Fruit fly (Drosophila melanogaster) ovary, adult (tissue): ENCODE measurements around the gene NT1.

ENCODE experiments used
- CG17801 ChIP-seq: fragments of 200-800 bp; optimal IDR thresholded peaks from 2 replicates; lab custom pipeline; 2019; ENCODE audit warnings: missing biosample characterization, mild to moderate bottlenecking, missing genetic modification characterization, moderate library complexity; ENCODE audit not compliant: partially characterized antibody

NT1 gene

DNA sequence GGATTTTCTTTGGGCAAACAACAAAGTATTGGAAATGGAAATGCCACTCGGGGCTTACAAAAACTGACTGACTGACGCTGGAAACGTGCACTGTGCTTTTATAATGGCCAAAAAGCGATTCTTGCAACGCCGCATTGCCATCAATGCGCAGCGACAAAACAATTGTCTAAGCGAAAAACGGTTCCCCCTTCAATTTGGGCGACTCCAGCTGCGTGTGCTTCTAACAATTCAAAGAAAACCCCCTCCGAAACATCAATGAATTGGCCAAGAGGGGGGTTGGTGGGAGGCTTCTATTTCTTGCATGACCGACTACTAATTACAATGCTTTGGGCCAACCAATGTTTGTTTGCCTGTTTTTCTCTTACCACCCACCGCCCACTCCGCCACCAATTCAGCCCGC lies 10.6 kb downstream of the NT1 start, which contains the start of gene CG13721:
Gene CG13721, minus strand, starts transcription at position 101 of the 400 bp plus-strand sequence.
- no peak for TF ChIP-seq CG17801 (GFP tag; lab: Kevin White, UChicago)

dm6 chr3L:4494603-4495002 lies 13.6 kb downstream of the NT1 start:
- no peak for TF ChIP-seq CG17801 (GFP tag; lab: Kevin White, UChicago)

dm6 chr3L:4493609-4494008 lies 14.6 kb downstream of the NT1 start:
- no peak for TF ChIP-seq CG17801 (GFP tag; lab: Kevin White, UChicago)

dm6 chr3L:4490702-4491243 lies 17.5 kb downstream of the NT1 start, which contains the start of gene CG13722:
Gene CG13722 (minus strand): TSS chr3L:4490963.
- no peak for TF ChIP-seq CG17801 (GFP tag; lab: Kevin White, UChicago)

dm6 chr3L:4489490-4489889 lies 18.7 kb downstream of the NT1 start:
- no peak for TF ChIP-seq CG17801 (GFP tag; lab: Kevin White, UChicago)

- TF ChIP-seq CG17801 (GFP tag; lab: Kevin White, UChicago): no peak
These were observed 23.6 kb downstream of the NT1 start for dm6 chr3L:4484623-4485022.

- TF ChIP-seq CG17801 (GFP tag; lab: Kevin White, UChicago): no peak
These were observed 25.7 kb downstream of the NT1 start, which contains the start of gene CG11350 for dm6 chr3L:4482509-4482908. Gene CG11350 (plus strand): TSS chr3L:4482809.

dm6 chr3L:4480764-4481163 lies 27.5 kb downstream of the NT1 start:
- TF ChIP-seq CG17801 (GFP tag; lab: Kevin White, UChicago): no peak

DNA sequence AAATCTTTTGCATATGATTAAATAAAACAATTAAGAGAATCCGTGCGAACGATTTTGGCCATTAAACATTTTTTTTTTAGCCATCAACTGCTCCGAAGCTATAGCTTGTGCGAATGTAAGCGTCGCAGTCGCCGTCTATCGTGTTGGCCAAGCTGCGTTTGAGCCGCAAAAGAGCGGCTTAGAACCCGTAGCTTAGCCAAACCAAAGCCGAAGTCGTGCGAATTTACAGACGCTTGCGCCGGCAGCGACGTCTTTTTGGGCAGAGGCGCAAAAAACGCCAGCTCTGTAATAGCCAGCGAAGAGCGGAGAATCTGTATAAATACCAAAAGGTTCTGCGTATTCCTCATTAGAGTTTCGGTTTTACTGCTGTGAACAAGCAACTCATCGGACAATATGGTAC lies 28.3 kb downstream of the NT1 start, which contains the start of gene CG7465:
Gene CG7465, plus strand, starts transcription at position 346 of the 400 bp plus-strand sequence.
- TF ChIP-seq CG17801 (GFP tag; lab: Kevin White, UChicago): no peak

dm6 chr3L:4477656-4478254 lies 30.5 kb downstream of the NT1 start:
- TF ChIP-seq CG17801 (GFP tag; lab: Kevin White, UChicago): no peak

dm6 chr3L:4475704-4476103 lies 32.5 kb downstream of the NT1 start:
- TF ChIP-seq CG17801 (GFP tag; lab: Kevin White, UChicago): no peak

DNA sequence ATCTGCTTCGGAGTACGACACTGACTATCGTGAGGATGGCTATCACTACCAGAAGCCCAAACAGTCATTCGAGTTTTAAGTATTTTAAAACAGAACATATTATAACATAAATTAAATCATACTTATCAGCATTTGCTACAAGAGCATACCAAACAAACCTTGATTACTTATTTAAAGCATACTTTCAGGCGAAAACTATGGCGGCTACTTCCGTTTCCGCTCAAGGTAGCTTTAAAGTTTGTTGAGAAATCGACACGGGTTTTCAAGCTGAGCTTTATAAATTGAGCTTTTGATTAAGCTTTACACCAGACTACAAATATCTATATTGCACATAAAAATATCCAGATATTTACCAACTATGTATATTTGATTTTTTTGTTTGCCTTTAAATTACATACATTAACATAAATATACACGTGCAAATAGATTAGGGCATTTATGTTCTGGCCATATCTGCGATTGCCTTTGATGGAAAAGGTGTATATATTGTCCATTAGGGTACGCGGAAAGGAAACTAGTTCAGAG lies 33.2 kb downstream of the NT1 start:
- TF ChIP-seq CG17801 (GFP tag; lab: Kevin White, UChicago): peak; percentile 86

DNA sequence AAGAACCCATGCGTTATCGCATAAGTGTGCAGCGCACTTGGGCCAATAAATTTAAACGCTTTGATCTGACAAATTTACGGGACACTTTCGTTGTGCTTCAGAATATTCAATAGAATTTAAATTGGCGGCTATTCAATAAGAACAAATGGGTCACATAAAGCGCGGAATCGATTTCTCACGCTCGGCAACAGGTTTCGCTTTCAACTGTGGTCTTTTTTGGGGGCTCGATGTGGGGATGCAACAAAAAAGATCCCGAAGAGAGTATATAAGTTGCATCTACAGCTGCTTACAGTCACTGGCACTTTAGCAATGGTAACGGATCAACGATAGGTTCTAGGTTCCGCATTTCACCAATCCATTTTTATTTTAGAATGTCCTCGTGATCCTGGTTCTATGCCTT lies 35.5 kb downstream of the NT1 start, which contains the start of gene CG11349:
Gene CG11349, plus strand, starts transcription at position 301 of the 400 bp plus-strand sequence.
- TF ChIP-seq CG17801 (GFP tag; lab: Kevin White, UChicago): no peak

DNA sequence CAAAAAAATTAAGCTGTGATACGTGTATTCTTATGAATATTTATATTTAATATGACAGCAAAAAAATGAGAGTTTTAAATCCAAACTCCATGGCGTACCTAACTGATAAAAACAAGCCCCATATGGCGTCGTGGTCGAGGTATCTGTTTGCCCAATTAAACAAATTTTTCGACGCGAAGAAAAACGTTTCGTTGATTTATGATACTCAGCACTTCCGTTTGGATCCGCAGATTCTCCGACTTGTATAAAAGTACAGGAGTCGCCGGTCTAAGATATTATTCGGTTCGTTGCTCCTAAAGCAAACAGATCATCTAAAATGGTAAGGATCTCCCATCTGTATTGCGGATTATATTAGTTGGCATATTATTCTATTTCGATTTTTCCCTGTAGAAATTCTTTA lies 36.8 kb downstream of the NT1 start, which contains the start of gene CG32248:
Gene CG32248, plus strand, starts transcription at position 301 of the 400 bp plus-strand sequence.
- no peak for TF ChIP-seq CG17801 (GFP tag; lab: Kevin White, UChicago)

- no peak for TF ChIP-seq CG17801 (GFP tag; lab: Kevin White, UChicago)
These were observed 38.5 kb downstream of the NT1 start, which contains the start of gene CG32249 for dm6 chr3L:4469701-4470100. Gene CG32249 (plus strand): TSS chr3L:4470001.

DNA sequence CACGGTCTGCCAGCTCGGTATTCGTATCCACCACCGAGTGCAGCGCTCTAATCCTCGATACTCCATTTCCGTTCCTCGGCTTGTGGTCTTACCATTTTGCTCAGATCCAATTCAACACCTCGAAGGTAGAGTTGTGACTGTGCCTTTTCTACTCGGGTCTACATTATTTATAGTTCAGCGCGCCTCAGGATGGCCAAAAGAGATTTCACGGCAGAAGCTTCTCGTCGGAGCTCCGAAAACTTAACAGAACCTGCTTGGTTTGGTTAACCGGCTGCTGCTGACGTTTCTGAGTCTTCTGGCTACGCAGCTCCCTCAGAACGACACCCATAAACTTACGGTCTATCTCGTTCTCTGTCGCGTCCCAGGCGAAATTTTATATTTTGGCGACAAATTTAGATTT lies 41.7 kb downstream of the NT1 start, which contains the start of gene CG32241:
Gene CG32241, minus strand, starts transcription at position 101 of the 400 bp plus-strand sequence.
- TF ChIP-seq CG17801 (GFP tag; lab: Kevin White, UChicago): no peak
